Worm (Caenorhabditis elegans) whole organism, L2 larva: ENCODE measurements around the gene F46B6.10.
A peak's percentile ranks its signal among the peaks of the same experiment; 100 is the strongest.

ENCODE experiments used
- C34F6.9 ChIP-seq: fragments of 150-350 bp; optimal IDR thresholded peaks from 2 replicates; lab custom pipeline; 2014; ENCODE audit warnings: missing biosample characterization, missing genetic modification characterization
- F13H6.1 ChIP-seq: sonication (generic microtip); optimal IDR thresholded peaks from 2 replicates; lab custom pipeline; 2016; ENCODE audit warnings: missing genetic modification characterization, missing compliant biosample characterization
- Y55F3AM.14 ChIP-seq: fragments of 200-800 bp; sonication (Bioruptor generic); optimal IDR thresholded peaks from 2 replicates; lab custom pipeline; 2018; ENCODE audit warnings: mild to moderate bottlenecking, missing genetic modification characterization, missing compliant biosample characterization
- ZK546.5 ChIP-seq: sonication (generic microtip); optimal IDR thresholded peaks from 2 replicates; lab custom pipeline; 2017; ENCODE audit warnings: missing biosample characterization, missing genetic modification characterization
- ama-1 ChIP-seq: fragments of 150-350 bp; optimal IDR thresholded peaks from 2 replicates; lab custom pipeline; 2018; ENCODE audit warnings: inconsistent platforms
- blmp-1 ChIP-seq: sonication (generic microtip); optimal IDR thresholded peaks from 2 replicates; lab custom pipeline; 2017; ENCODE audit warnings: missing genetic modification characterization, mild to moderate bottlenecking, missing compliant biosample characterization, antibody characterized with exemption, moderate library complexity; ENCODE audit not compliant: insufficient read depth
- ceh-16 ChIP-seq: fragments of 150-350 bp; optimal IDR thresholded peaks from 2 replicates; lab custom pipeline; 2014; ENCODE audit warnings: missing biosample characterization, missing genetic modification characterization
- crh-2 ChIP-seq: sonication (generic microtip); optimal IDR thresholded peaks from 2 replicates; lab custom pipeline; 2017; ENCODE audit warnings: missing biosample characterization, missing genetic modification characterization
- dmd-4 ChIP-seq: sonication (generic microtip); optimal IDR thresholded peaks from 2 replicates; lab custom pipeline; 2017; ENCODE audit warnings: missing biosample characterization, missing genetic modification characterization
- elt-1 ChIP-seq: fragments of 150-350 bp; optimal IDR thresholded peaks from 2 replicates; lab custom pipeline; 2014; ENCODE audit warnings: missing biosample characterization, missing genetic modification characterization
- elt-3 ChIP-seq: sonication (generic microtip); optimal IDR thresholded peaks from 2 replicates; lab custom pipeline; 2017; ENCODE audit warnings: missing biosample characterization, missing genetic modification characterization
- gmeb-1 ChIP-seq: fragments of 150-350 bp; optimal IDR thresholded peaks from 2 replicates; lab custom pipeline; 2014; ENCODE audit warnings: missing biosample characterization, missing genetic modification characterization
- lin-11 ChIP-seq: fragments of 150-350 bp; sonication (generic microtip); optimal IDR thresholded peaks from 2 replicates; lab custom pipeline; 2014; ENCODE audit warnings: missing biosample characterization, missing genetic modification characterization, inconsistent platforms, mixed read lengths
- lin-13 ChIP-seq: fragments of 150-350 bp; optimal IDR thresholded peaks from 2 replicates; lab custom pipeline; 2014; ENCODE audit warnings: missing biosample characterization, missing genetic modification reagents, missing genetic modification characterization
- lin-39 ChIP-seq: fragments of 150-350 bp; optimal IDR thresholded peaks from 2 replicates; lab custom pipeline; 2014; ENCODE audit warnings: missing biosample characterization, missing genetic modification reagents, missing genetic modification characterization
- lsy-2 ChIP-seq, 2 experiments: fragments of 150-350 bp in 1 of 2; sonication (generic microtip) in 1 of 2; optimal IDR thresholded peaks; 2 replicates each; lab custom pipeline; 2014 to 2017; ENCODE audit warnings: missing biosample characterization in 2 of 2, missing genetic modification characterization in 2 of 2
- mbf-1 ChIP-seq: sonication (generic microtip); optimal IDR thresholded peaks from 2 replicates; lab custom pipeline; 2017; ENCODE audit warnings: missing biosample characterization, missing genetic modification characterization
- nhr-10 ChIP-seq: sonication (generic microtip); optimal IDR thresholded peaks from 2 replicates; lab custom pipeline; 2017; ENCODE audit warnings: missing biosample characterization, missing genetic modification characterization
- nhr-11 ChIP-seq: fragments of 150-350 bp; optimal IDR thresholded peaks from 2 replicates; lab custom pipeline; 2014; ENCODE audit warnings: missing biosample characterization, missing genetic modification characterization
- nhr-12 ChIP-seq: fragments of 150-350 bp; optimal IDR thresholded peaks from 2 replicates; lab custom pipeline; 2014; ENCODE audit warnings: missing biosample characterization, missing genetic modification characterization
- nhr-129 ChIP-seq: fragments of 150-350 bp; optimal IDR thresholded peaks from 2 replicates; lab custom pipeline; 2014; ENCODE audit warnings: missing biosample characterization, missing genetic modification characterization
- nhr-23 ChIP-seq: fragments of 150-350 bp; optimal IDR thresholded peaks from 2 replicates; lab custom pipeline; 2014; ENCODE audit warnings: missing biosample characterization, missing genetic modification reagents, missing genetic modification characterization
- nhr-237 ChIP-seq: fragments of 150-350 bp; optimal IDR thresholded peaks from 2 replicates; lab custom pipeline; 2014; ENCODE audit warnings: missing biosample characterization, missing genetic modification characterization
- nhr-25 ChIP-seq: fragments of 150-350 bp; sonication (generic microtip); optimal IDR thresholded peaks from 3 replicates; lab custom pipeline; 2014; ENCODE audit warnings: missing biosample characterization, missing genetic modification characterization
- nhr-6 ChIP-seq: fragments of 150-350 bp; optimal IDR thresholded peaks from 2 replicates; lab custom pipeline; 2014; ENCODE audit warnings: missing biosample characterization, missing genetic modification characterization
- nhr-77 ChIP-seq: fragments of 150-350 bp; optimal IDR thresholded peaks from 2 replicates; lab custom pipeline; 2014; ENCODE audit warnings: missing biosample characterization, missing genetic modification characterization
- peb-1 ChIP-seq: fragments of 150-350 bp; optimal IDR thresholded peaks from 2 replicates; lab custom pipeline; 2014; ENCODE audit warnings: missing biosample characterization, missing genetic modification characterization
- sma-9 ChIP-seq, 2 experiments: fragments of 150-350 bp in 1 of 2; sonication (generic microtip) in 1 of 2; optimal IDR thresholded peaks; 2 replicates each; lab custom pipeline; 2014 to 2016; ENCODE audit warnings: missing genetic modification characterization in 2 of 2, mild to moderate bottlenecking in 1 of 2, missing biosample characterization in 1 of 2, missing compliant biosample characterization in 1 of 2, missing genetic modification reagents in 1 of 2, moderate library complexity in 1 of 2
- snpc-4 ChIP-seq: fragments of 150-350 bp; optimal IDR thresholded peaks from 2 replicates; lab custom pipeline; 2014; ENCODE audit warnings: missing biosample characterization, missing genetic modification characterization
- unc-55 ChIP-seq: fragments of 150-350 bp; sonication (generic microtip); optimal IDR thresholded peaks from 3 replicates; lab custom pipeline; 2014; ENCODE audit warnings: missing biosample characterization, missing genetic modification reagents, missing genetic modification characterization
- unc-62 ChIP-seq: fragments of 150-350 bp; optimal IDR thresholded peaks from 2 replicates; lab custom pipeline; 2014; ENCODE audit warnings: missing biosample characterization, missing genetic modification reagents, missing genetic modification characterization
- zag-1 ChIP-seq: fragments of 150-350 bp; optimal IDR thresholded peaks from 2 replicates; lab custom pipeline; 2014; ENCODE audit warnings: missing biosample characterization, missing genetic modification characterization
- ztf-1 ChIP-seq: fragments of 200-800 bp; sonication (Bioruptor generic); conservative IDR thresholded peaks from 2 replicates; pipeline ENCODE4 v1.3.6; 2022; ENCODE audit warnings: missing genetic modification characterization, missing compliant biosample characterization
- ztf-11 ChIP-seq: sonication (generic microtip); optimal IDR thresholded peaks from 2 replicates; lab custom pipeline; 2017; ENCODE audit warnings: missing biosample characterization, missing genetic modification characterization
- ztf-4 ChIP-seq: fragments of 150-350 bp; optimal IDR thresholded peaks from 2 replicates; lab custom pipeline; 2014; ENCODE audit warnings: missing biosample characterization, missing genetic modification characterization

The F46B6.10 gene

DNA sequence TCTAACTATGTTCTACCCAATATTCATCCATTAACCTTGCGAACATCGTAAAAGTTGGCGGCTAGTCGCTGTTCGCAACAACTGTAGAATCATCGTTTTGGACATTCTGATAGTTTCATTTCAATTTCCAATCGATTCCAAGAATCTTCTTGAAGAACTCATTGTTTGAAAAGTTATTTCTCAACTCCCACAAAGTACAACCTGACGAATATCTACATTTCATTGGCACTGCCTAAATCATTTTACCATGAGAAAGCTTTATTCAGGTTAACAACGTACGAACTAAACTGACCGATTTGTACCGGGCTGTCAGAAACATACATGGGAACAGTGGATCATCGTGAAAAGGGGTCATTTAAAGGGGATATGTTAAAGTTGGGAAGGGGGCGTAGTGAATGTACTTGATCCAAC, 15.1 kb downstream of the F46B6.10 start, which contains the start of gene F46B6.6:
Gene F46B6.6 (minus strand): TSS at position 148 of the 411 bp plus-strand sequence.
- TF ChIP-seq ceh-16, result no peak
- no peak for TF ChIP-seq zag-1 (tag; lab: Kevin White, UChicago)
- no peak for TF ChIP-seq crh-2 (tag; lab: Kevin White, UChicago)
- TF ChIP-seq nhr-10 (tag; lab: Kevin White, UChicago), result no peak
- TF ChIP-seq Y55F3AM.14 (GFP tag; lab: Kevin White, UChicago), result no peak
- no peak for TF ChIP-seq gmeb-1 (tag; lab: Kevin White, UChicago)
- peak; percentile 6 for TF ChIP-seq F13H6.1 (tag; lab: Kevin White, UChicago)
- peak; percentile 39 for TF ChIP-seq nhr-25 (tag; lab: Kevin White, UChicago)
- peak; percentile 6 for TF ChIP-seq nhr-129 (tag; lab: Kevin White, UChicago)
- TF ChIP-seq ztf-1 (GFP tag; lab: Robert Waterston, UW), result no peak
- TF ChIP-seq nhr-23 (tag; lab: Kevin White, UChicago), result no peak
- peak; percentile 82 for TF ChIP-seq ama-1 (lab: Kevin White, UChicago)
- TF ChIP-seq, all 48 proteins: peak for 4

- no peak for TF ChIP-seq nhr-11 (tag; lab: Kevin White, UChicago)
- no peak for TF ChIP-seq unc-62 (GFP tag; lab: Kevin White, UChicago)
- TF ChIP-seq F13H6.1 (tag; lab: Kevin White, UChicago), result no peak
- TF ChIP-seq mbf-1 (tag; lab: Kevin White, UChicago), result no peak
- no peak for TF ChIP-seq nhr-23 (tag; lab: Kevin White, UChicago)
- no peak for TF ChIP-seq ztf-1 (GFP tag; lab: Robert Waterston, UW)
- TF ChIP-seq C34F6.9 (tag; lab: Kevin White, UChicago), result no peak
- TF ChIP-seq blmp-1, result no peak
- no peak for TF ChIP-seq dmd-4 (tag; lab: Kevin White, UChicago)
- no peak for TF ChIP-seq nhr-6 (tag; lab: Kevin White, UChicago)
- TF ChIP-seq lin-39, result no peak
- TF ChIP-seq ztf-11 (tag; lab: Kevin White, UChicago), result no peak
- TF ChIP-seq nhr-129 (tag; lab: Kevin White, UChicago), result no peak
- TF ChIP-seq nhr-10 (tag; lab: Kevin White, UChicago), result no peak
- no peak for TF ChIP-seq elt-3 (tag; lab: Kevin White, UChicago)
- no peak for TF ChIP-seq nhr-237
Observed at ce11 chrV:9784215-9784614, 17.6 kb downstream of the F46B6.10 start.

- TF ChIP-seq elt-1 (tag; lab: Kevin White, UChicago), result no peak
- TF ChIP-seq snpc-4, result no peak
- no peak for TF ChIP-seq ceh-16
- TF ChIP-seq peb-1 (tag; lab: Kevin White, UChicago), result no peak
- no peak for TF ChIP-seq ztf-4
- TF ChIP-seq nhr-23 (tag; lab: Kevin White, UChicago), result no peak
Observed at ce11 chrV:9782969-9783368, 18.9 kb downstream of the F46B6.10 start, which contains the start of gene F46B6.5. Gene F46B6.5, minus strand, starts transcription at chrV:9783069.

DNA sequence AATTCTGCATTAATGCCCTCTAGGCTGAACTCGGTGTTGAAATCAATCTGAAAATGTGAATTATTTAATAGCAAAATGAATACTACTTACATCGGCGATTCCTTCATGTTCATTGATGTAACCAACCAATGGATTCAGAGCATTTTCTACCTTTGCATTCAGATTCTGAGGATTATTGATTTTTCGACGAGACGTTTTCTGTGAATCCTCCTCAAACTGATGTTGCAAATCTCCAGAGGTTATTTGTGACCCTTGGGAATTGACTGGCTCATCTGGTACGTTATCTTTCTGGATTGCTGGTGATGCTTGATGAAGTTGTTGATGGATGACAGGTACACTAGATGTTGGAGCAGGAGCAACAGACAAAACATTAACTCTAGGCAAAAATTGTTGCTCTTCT, 19.8 kb downstream of the F46B6.10 start:
- no peak for TF ChIP-seq nhr-11 (tag; lab: Kevin White, UChicago)
- TF ChIP-seq nhr-77 (tag; lab: Kevin White, UChicago), result no peak
- no peak for TF ChIP-seq ztf-1 (GFP tag; lab: Robert Waterston, UW)
- TF ChIP-seq nhr-23 (tag; lab: Kevin White, UChicago), result no peak
- TF ChIP-seq nhr-25 (tag; lab: Kevin White, UChicago), result no peak
- no peak for TF ChIP-seq lsy-2 (tag; optimal IDR thresholded peaks at IDR 0.05; lab: Kevin White, UChicago)
- TF ChIP-seq sma-9 (GFP tag; optimal IDR thresholded peaks at IDR 0.05; lab: Kevin White, UChicago), result no peak
- TF ChIP-seq sma-9 (tag; optimal IDR thresholded peaks at IDR 0.05; lab: Kevin White, UChicago), result no peak
- no peak for TF ChIP-seq unc-55
- no peak for TF ChIP-seq lin-13 (GFP tag; lab: Kevin White, UChicago)
- TF ChIP-seq nhr-12 (tag; lab: Kevin White, UChicago), result no peak
- TF ChIP-seq ZK546.5 (tag; lab: Kevin White, UChicago), result no peak
- TF ChIP-seq ztf-4, result no peak
- TF ChIP-seq Y55F3AM.14 (GFP tag; lab: Kevin White, UChicago), result no peak
- no peak for TF ChIP-seq ceh-16
- TF ChIP-seq lin-11 (tag; lab: Kevin White, UChicago), result no peak
